Fruit fly (Drosophila melanogaster) whole organism, embryonic: ENCODE results near the gene Nepl20.

ENCODE experiments used
- Awh ChIP-seq: fragments of 200-800 bp; sonication (Bioruptor generic); IDR thresholded peaks from 2 replicates; pipeline ENCODE4, ENCODE4 v1.3.6; 2022; ENCODE audit warnings: missing biosample characterization, missing genetic modification characterization
- CG10321 ChIP-seq: fragments of 200-800 bp; sonication (Bioruptor generic); IDR thresholded peaks from 2 replicates; pipeline ENCODE4 v1.3.6; 2022; ENCODE audit warnings: missing biosample characterization, missing genetic modification characterization
- CG11398 ChIP-seq: fragments of 200-800 bp; sonication (Bioruptor generic); optimal IDR thresholded peaks from 2 replicates; lab custom pipeline; 2016; ENCODE audit warnings: missing biosample characterization, missing genetic modification characterization
- CG11456 ChIP-seq: fragments of 200-800 bp; sonication (Bioruptor generic); IDR thresholded peaks from 3 replicates; pipeline ENCODE4 v1.3.6; 2022; ENCODE audit warnings: missing biosample characterization, missing genetic modification characterization
- CG11696 ChIP-seq: fragments of 200-800 bp; sonication (Bioruptor generic); IDR thresholded peaks from 2 replicates; pipeline ENCODE4 v1.3.6; 2022; ENCODE audit warnings: missing biosample characterization, missing genetic modification characterization
- CG15514 ChIP-seq: fragments of 200-800 bp; sonication (Bioruptor generic); optimal IDR thresholded peaks from 3 replicates; lab custom pipeline; 2017; ENCODE audit warnings: missing biosample characterization, missing genetic modification characterization, mild to moderate bottlenecking, moderate library complexity, missing genetic modification reagents
- CG15601 ChIP-seq: fragments of 200-800 bp; sonication (Bioruptor generic); optimal IDR thresholded peaks from 3 replicates; lab custom pipeline; 2019; ENCODE audit warnings: missing biosample characterization, mild to moderate bottlenecking, missing genetic modification characterization, moderate library complexity
- CG16863 ChIP-seq: fragments of 200-800 bp; sonication (Bioruptor generic); optimal IDR thresholded peaks from 3 replicates; lab custom pipeline; 2016; ENCODE audit warnings: missing biosample characterization, missing genetic modification characterization
- CG17328 ChIP-seq: fragments of 200-800 bp; sonication (Bioruptor generic); IDR thresholded peaks from 2 replicates; pipeline ENCODE4 v1.3.6; 2022; ENCODE audit warnings: missing biosample characterization, missing genetic modification characterization
- CG17385 ChIP-seq: fragments of 200-800 bp; sonication (Bioruptor generic); optimal IDR thresholded peaks from 3 replicates; lab custom pipeline; 2018; ENCODE audit warnings: missing biosample characterization, mild to moderate bottlenecking, missing genetic modification characterization
- CG17568 ChIP-seq: fragments of 200-800 bp; sonication (Bioruptor generic); optimal IDR thresholded peaks from 2 replicates; lab custom pipeline; 2018; ENCODE audit warnings: missing biosample characterization, mild to moderate bottlenecking, missing genetic modification characterization, moderate library complexity
- CG18599 ChIP-seq: fragments of 200-800 bp; sonication (Bioruptor generic); optimal IDR thresholded peaks from 3 replicates; lab custom pipeline; 2017; ENCODE audit warnings: missing biosample characterization, missing genetic modification characterization, mild to moderate bottlenecking, moderate library complexity, missing genetic modification reagents
- CG34376 ChIP-seq: fragments of 200-800 bp; sonication (Bioruptor generic); optimal IDR thresholded peaks from 2 replicates; lab custom pipeline; 2018; ENCODE audit warnings: missing biosample characterization, mild to moderate bottlenecking, missing genetic modification characterization
- CG4820 ChIP-seq: fragments of 200-800 bp; sonication (Bioruptor generic); optimal IDR thresholded peaks from 3 replicates; lab custom pipeline; 2016; ENCODE audit warnings: missing biosample characterization, missing genetic modification characterization
- CG5953 ChIP-seq: fragments of 200-800 bp; sonication (Bioruptor generic); IDR thresholded peaks from 2 replicates; pipeline ENCODE4 v1.3.6; 2022; ENCODE audit warnings: missing biosample characterization, missing genetic modification characterization
- CG6272 ChIP-seq: fragments of 200-800 bp; sonication (Bioruptor generic); IDR thresholded peaks from 2 replicates; pipeline ENCODE4 v1.3.6; 2022; ENCODE audit warnings: missing biosample characterization, missing genetic modification characterization
- CG6683 ChIP-seq: fragments of 200-800 bp; sonication (Bioruptor generic); optimal IDR thresholded peaks from 2 replicates; lab custom pipeline; 2017; ENCODE audit warnings: missing biosample characterization, mild to moderate bottlenecking, missing genetic modification characterization, missing genetic modification reagents
- CG7745 ChIP-seq: fragments of 200-800 bp; sonication (Bioruptor generic); optimal IDR thresholded peaks from 2 replicates; lab custom pipeline; 2018; ENCODE audit warnings: missing biosample characterization, mild to moderate bottlenecking, missing genetic modification characterization, moderate library complexity
- CG8089 ChIP-seq: fragments of 200-800 bp; sonication (Bioruptor generic); optimal IDR thresholded peaks from 3 replicates; lab custom pipeline; 2016; ENCODE audit warnings: missing biosample characterization, missing genetic modification characterization
- Hr51 ChIP-seq, 2 experiments: fragments of 200-800 bp; sonication (Bioruptor generic); optimal IDR thresholded peaks; 2 replicates in 1 of 2; 3 replicates in 1 of 2; lab custom pipeline; 2016 to 2018; ENCODE audit warnings: missing biosample characterization in 2 of 2, missing genetic modification characterization in 2 of 2, mild to moderate bottlenecking in 1 of 2, moderate library complexity in 1 of 2
- Lim3 ChIP-seq: fragments of 200-800 bp; sonication (Bioruptor generic); IDR thresholded peaks from 2 replicates; pipeline ENCODE4 v1.3.6; 2022; ENCODE audit warnings: missing biosample characterization, missing genetic modification characterization
- MTF-1 ChIP-seq: fragments of 200-800 bp; sonication (Bioruptor generic); optimal IDR thresholded peaks from 2 replicates; lab custom pipeline; 2018; ENCODE audit warnings: missing biosample characterization, mild to moderate bottlenecking, missing genetic modification characterization, borderline replicate concordance
- Meics ChIP-seq: fragments of 200-800 bp; sonication (Bioruptor generic); optimal IDR thresholded peaks from 2 replicates; lab custom pipeline; 2017; ENCODE audit warnings: missing biosample characterization, mild to moderate bottlenecking, missing genetic modification characterization
- NC2β ChIP-seq: fragments of 200-800 bp; sonication (Bioruptor generic); optimal IDR thresholded peaks from 2 replicates; lab custom pipeline; 2016; ENCODE audit warnings: missing biosample characterization, missing genetic modification characterization
- Oli ChIP-seq: fragments of 200-800 bp; sonication (Bioruptor generic); optimal IDR thresholded peaks from 2 replicates; lab custom pipeline; 2018; ENCODE audit warnings: missing biosample characterization, mild to moderate bottlenecking, missing genetic modification characterization, moderate library complexity
- Six4 ChIP-seq: fragments of 200-800 bp; sonication (Bioruptor generic); optimal IDR thresholded peaks from 2 replicates; lab custom pipeline; 2016; ENCODE audit warnings: missing biosample characterization, missing genetic modification characterization
- Usf ChIP-seq: fragments of 200-800 bp; sonication (Bioruptor generic); optimal IDR thresholded peaks from 2 replicates; lab custom pipeline; 2017; ENCODE audit warnings: missing genotype, missing biosample characterization, missing genetic modification characterization
- cato ChIP-seq: fragments of 200-800 bp; sonication (Bioruptor generic); optimal IDR thresholded peaks from 2 replicates; lab custom pipeline; 2016; ENCODE audit warnings: missing biosample characterization, missing genetic modification characterization, borderline replicate concordance
- crc ChIP-seq: fragments of 200-800 bp; sonication (Bioruptor generic); optimal IDR thresholded peaks from 2 replicates; lab custom pipeline; 2016; ENCODE audit warnings: missing biosample characterization, missing genetic modification characterization
- crol ChIP-seq: fragments of 200-800 bp; sonication (Bioruptor generic); IDR thresholded peaks from 2 replicates; pipeline ENCODE4 v1.3.6; 2022; ENCODE audit warnings: missing biosample characterization, missing genetic modification characterization
- dan ChIP-seq: fragments of 200-800 bp; sonication (Bioruptor generic); IDR thresholded peaks from 2 replicates; pipeline ENCODE4 v1.3.6; 2022; ENCODE audit warnings: missing biosample characterization, missing genetic modification characterization
- eyg ChIP-seq: fragments of 200-800 bp; sonication (Bioruptor generic); optimal IDR thresholded peaks from 3 replicates; lab custom pipeline; 2016; ENCODE audit warnings: missing biosample characterization, missing genetic modification characterization
- fru ChIP-seq: fragments of >200 bp; optimal IDR thresholded peaks from 2 replicates; lab custom pipeline; 2017
- fu2 ChIP-seq: fragments of 200-800 bp; sonication (Bioruptor generic); optimal IDR thresholded peaks from 2 replicates; lab custom pipeline; 2016; ENCODE audit warnings: missing biosample characterization, missing genetic modification characterization
- insv ChIP-seq, 2 experiments: fragments of 200-800 bp; sonication (Bioruptor generic); optimal IDR thresholded peaks; 3 replicates each; lab custom pipeline; 2016 to 2018; ENCODE audit warnings: missing biosample characterization in 2 of 2, missing genetic modification characterization in 2 of 2
- klu ChIP-seq: fragments of 200-800 bp; sonication (Bioruptor generic); IDR thresholded peaks from 2 replicates; pipeline ENCODE4 v1.3.6; 2022; ENCODE audit warnings: missing biosample characterization, missing genetic modification characterization
- knrl ChIP-seq: fragments of 200-800 bp; sonication (Bioruptor generic); IDR thresholded peaks from 3 replicates; pipeline ENCODE4 v1.3.6; 2022; ENCODE audit warnings: missing biosample characterization, missing genetic modification characterization; ENCODE audit not compliant: partially characterized antibody
- nerfin-1 ChIP-seq: fragments of 200-800 bp; sonication (Bioruptor generic); optimal IDR thresholded peaks from 3 replicates; lab custom pipeline; 2019; ENCODE audit warnings: missing biosample characterization, mild to moderate bottlenecking, missing genetic modification characterization, moderate library complexity
- phol ChIP-seq: fragments of 200-800 bp; sonication (Bioruptor generic); optimal IDR thresholded peaks from 3 replicates; lab custom pipeline; 2018; ENCODE audit warnings: missing biosample characterization, mild to moderate bottlenecking, missing genetic modification characterization, moderate library complexity
- rib ChIP-seq: fragments of 200-800 bp; sonication (Bioruptor generic); IDR thresholded peaks from 2 replicates; pipeline ENCODE4 v1.3.6; 2022; ENCODE audit warnings: missing biosample characterization, missing genetic modification characterization
- sd ChIP-seq: fragments of 200-800 bp; sonication (Bioruptor generic); optimal IDR thresholded peaks from 3 replicates; lab custom pipeline; 2018; ENCODE audit warnings: missing biosample characterization, mild to moderate bottlenecking, missing genetic modification characterization, moderate library complexity
- sens ChIP-seq: fragments of 200-800 bp; sonication (Bioruptor generic); peaks from one replicate; lab custom pipeline; 2016; ENCODE audit warnings: missing biosample characterization, missing genetic modification characterization
- shn ChIP-seq: fragments of 200-800 bp; sonication (Bioruptor generic); optimal IDR thresholded peaks from 3 replicates; lab custom pipeline; 2016; ENCODE audit warnings: missing biosample characterization, missing genetic modification characterization
- so ChIP-seq: fragments of 200-800 bp; sonication (Bioruptor generic); IDR thresholded peaks from 3 replicates; pipeline ENCODE4 v1.3.6; 2022; ENCODE audit warnings: missing biosample characterization, missing genetic modification characterization
- sqz ChIP-seq: fragments of 200-800 bp; sonication (Bioruptor generic); optimal IDR thresholded peaks from 3 replicates; lab custom pipeline; 2018; ENCODE audit warnings: missing biosample characterization, mild to moderate bottlenecking, missing genetic modification characterization
- tgo ChIP-seq: fragments of 200-800 bp; sonication (Bioruptor generic); IDR thresholded peaks from 3 replicates; pipeline ENCODE4 v1.3.6; 2022; ENCODE audit warnings: missing biosample characterization, missing genetic modification characterization
- tio ChIP-seq: fragments of 200-800 bp; sonication (Bioruptor generic); optimal IDR thresholded peaks from 2 replicates; lab custom pipeline; 2017; ENCODE audit warnings: missing biosample characterization, missing genetic modification characterization, inconsistent platforms
- tll ChIP-seq, 2 experiments: fragments of 200-800 bp in 1 of 2; fragments of >200 bp in 1 of 2; sonication (Bioruptor generic) in 1 of 2; optimal IDR thresholded peaks; 2 replicates each; lab custom pipeline; 2017 to 2019; ENCODE audit warnings: missing biosample characterization in 2 of 2, missing genetic modification characterization in 2 of 2, mild to moderate bottlenecking in 1 of 2, moderate library complexity in 1 of 2

Gene Nepl20

dm6 chr3R:28904174-28904573 is 23.6 kb downstream of the Nepl20 start (continued):
- TF ChIP-seq CG17385 = peak; percentile 48
- TF ChIP-seq klu (GFP tag; lab: Robert Waterston, UW) = no peak
- peak; percentile 54 for TF ChIP-seq CG5953 (GFP tag; lab: Robert Waterston, UW)
- TF ChIP-seq insv (GFP tag; optimal IDR thresholded peaks at IDR 0.05; lab: Kevin White, UChicago) = no peak
- peak; percentile 70 for TF ChIP-seq tgo (GFP tag; lab: Robert Waterston, UW)
- peak; percentile 9 for TF ChIP-seq CG16863 (GFP tag; lab: Kevin White, UChicago)

- TF ChIP-seq phol (tag; lab: Kevin White, UChicago) = peak; percentile 57
- TF ChIP-seq fru (lab: Kevin White, UChicago) = no peak
- TF ChIP-seq sd (tag; lab: Kevin White, UChicago) = peak; percentile 23
- TF ChIP-seq CG6683 (GFP tag; lab: Kevin White, UChicago) = no peak
- no peak for TF ChIP-seq sqz (GFP tag; lab: Kevin White, UChicago)
- peak; percentile 77 for TF ChIP-seq Awh (GFP tag; lab: Robert Waterston, UW)
- peak; percentile 77 for TF ChIP-seq Oli (tag; lab: Kevin White, UChicago)
- peak; percentile 24 for TF ChIP-seq CG15601 (tag; lab: Kevin White, UChicago)
- peak; percentile 91 for TF ChIP-seq CG11456 (GFP tag; lab: Robert Waterston, UW)
- peak; percentile 54 for TF ChIP-seq CG18599 (GFP tag; lab: Kevin White, UChicago)
- TF ChIP-seq CG15514 (GFP tag; lab: Kevin White, UChicago) = peak; percentile 21
- peak; percentile 75 for TF ChIP-seq so (GFP tag; lab: Robert Waterston, UW)
- TF ChIP-seq Meics (GFP tag; lab: Kevin White, UChicago) = peak; percentile 67
- peak; percentile 59 for TF ChIP-seq CG10321 (GFP tag; lab: Robert Waterston, UW)
- peak; percentile 72 for TF ChIP-seq CG6272 (GFP tag; lab: Robert Waterston, UW)
- no peak for TF ChIP-seq nerfin-1 (tag; lab: Kevin White, UChicago)
- no peak for TF ChIP-seq CG7745
- TF ChIP-seq dan (GFP tag; lab: Robert Waterston, UW) = no peak
- TF ChIP-seq CG11696 = 0 out of 2 replicates have a peak, but pooled peaks have one; percentile 30
- TF ChIP-seq rib = peak; percentile 77
- TF ChIP-seq eyg (GFP tag; lab: Kevin White, UChicago) = peak; percentile 61
- TF ChIP-seq tll (GFP tag; optimal IDR thresholded peaks at IDR 0.05; lab: Kevin White, UChicago) = no peak
- no peak for TF ChIP-seq tio (GFP tag; lab: Kevin White, UChicago)
- TF ChIP-seq Usf = peak; percentile 47
- TF ChIP-seq shn (GFP tag; lab: Kevin White, UChicago) = peak; percentile 38
- TF ChIP-seq fu2 (GFP tag; lab: Kevin White, UChicago) = peak; percentile 66
- no peak for TF ChIP-seq knrl (GFP tag; lab: Robert Waterston, UW)
- TF ChIP-seq CG34376 (GFP tag; lab: Kevin White, UChicago) = peak; percentile 7
- peak; percentile 61 for TF ChIP-seq crc (GFP tag; lab: Kevin White, UChicago)
- TF ChIP-seq NC2β (GFP tag; lab: Kevin White, UChicago) = peak; percentile 58
- TF ChIP-seq CG11398 (GFP tag; lab: Kevin White, UChicago) = peak; percentile 73
- TF ChIP-seq Hr51 (GFP tag; optimal IDR thresholded peaks at IDR 0.05; lab: Kevin White, UChicago) = peak; percentile 64 to 74
- TF ChIP-seq CG4820 (GFP tag; lab: Kevin White, UChicago) = peak; percentile 33
- TF ChIP-seq CG17568 (GFP tag; lab: Kevin White, UChicago) = no peak
- no peak for TF ChIP-seq crol (GFP tag; lab: Robert Waterston, UW)
- TF ChIP-seq Six4 (GFP tag; lab: Kevin White, UChicago) = peak; percentile 57
- TF ChIP-seq sens (GFP tag; lab: Kevin White, UChicago) = peak; percentile 93
- TF ChIP-seq Lim3 (GFP tag; lab: Robert Waterston, UW) = 0 out of 2 replicates have a peak, but pooled peaks have one; percentile 37
- TF ChIP-seq CG8089 (GFP tag; lab: Kevin White, UChicago) = peak; percentile 59
- TF ChIP-seq cato (GFP tag; lab: Kevin White, UChicago) = peak; percentile 16
- TF ChIP-seq MTF-1 (GFP tag; lab: Kevin White, UChicago) = no peak
- peak; percentile 78 for TF ChIP-seq CG17328 (GFP tag; lab: Robert Waterston, UW)
Measured at dm6 chr3R:28904816-28905435, 24.3 kb downstream of the Nepl20 start.
